Fruit fly (Drosophila melanogaster) whole organism, embryonic: ENCODE measurements around the gene hmw.
A peak's percentile ranks its signal among the peaks of the same experiment; 100 is the strongest.

Experiments used
- Antp ChIP-seq: fragments of 200-800 bp; sonication (Bioruptor generic); optimal IDR thresholded peaks from 3 replicates; lab custom pipeline; 2016; ENCODE audit warnings: missing biosample characterization, missing genetic modification characterization
- C15 ChIP-seq: fragments of 200-800 bp; sonication (Bioruptor generic); IDR thresholded peaks from 3 replicates; pipeline ENCODE4 v1.3.6; 2022; ENCODE audit warnings: missing biosample characterization, missing genetic modification characterization
- CG10267 ChIP-seq: fragments of 200-800 bp; sonication (Bioruptor generic); optimal IDR thresholded peaks from 2 replicates; lab custom pipeline; 2018; ENCODE audit warnings: missing biosample characterization, mild to moderate bottlenecking, missing genetic modification characterization, moderate library complexity
- CG10565 ChIP-seq: fragments of 200-800 bp; sonication (Bioruptor generic); optimal IDR thresholded peaks from 3 replicates; lab custom pipeline; 2016; ENCODE audit warnings: missing biosample characterization, mild to moderate bottlenecking, missing genetic modification characterization
- CG11696 ChIP-seq: fragments of 200-800 bp; sonication (Bioruptor generic); IDR thresholded peaks from 2 replicates; pipeline ENCODE4 v1.3.6; 2022; ENCODE audit warnings: missing biosample characterization, missing genetic modification characterization
- CG13287 ChIP-seq: fragments of 200-800 bp; sonication (Bioruptor generic); IDR thresholded peaks from 2 replicates; pipeline ENCODE4 v1.3.6; 2022; ENCODE audit warnings: missing biosample characterization, missing genetic modification characterization; ENCODE audit not compliant: partially characterized antibody
- CG14441 ChIP-seq: fragments of 200-800 bp; sonication (Bioruptor generic); IDR thresholded peaks from 2 replicates; pipeline ENCODE4 v1.3.6; 2022; ENCODE audit warnings: missing biosample characterization, missing genetic modification characterization
- CG14710 ChIP-seq: fragments of 200-800 bp; sonication (Bioruptor generic); optimal IDR thresholded peaks from 3 replicates; lab custom pipeline; 2019; ENCODE audit warnings: missing biosample characterization, mild to moderate bottlenecking, missing genetic modification characterization, moderate library complexity
- CG17802 ChIP-seq: fragments of 200-800 bp; sonication (Bioruptor generic); optimal IDR thresholded peaks from 2 replicates; lab custom pipeline; 2018; ENCODE audit warnings: missing biosample characterization, mild to moderate bottlenecking, missing genetic modification characterization, moderate library complexity
- CG17829 ChIP-seq: fragments of 200-800 bp; optimal IDR thresholded peaks from 2 replicates; lab custom pipeline; 2019; ENCODE audit warnings: missing biosample characterization, mild to moderate bottlenecking, missing genetic modification characterization, moderate library complexity
- CG18599 ChIP-seq: fragments of 200-800 bp; sonication (Bioruptor generic); optimal IDR thresholded peaks from 3 replicates; lab custom pipeline; 2017; ENCODE audit warnings: missing biosample characterization, missing genetic modification characterization, mild to moderate bottlenecking, moderate library complexity, missing genetic modification reagents
- CG2120 ChIP-seq: fragments of 200-800 bp; sonication (Bioruptor generic); optimal IDR thresholded peaks from 3 replicates; lab custom pipeline; 2016; ENCODE audit warnings: missing biosample characterization, missing genetic modification characterization
- CG32772 ChIP-seq: fragments of 200-800 bp; sonication (Bioruptor generic); IDR thresholded peaks from 2 replicates; pipeline ENCODE4 v1.3.6; 2022; ENCODE audit warnings: missing biosample characterization, missing genetic modification characterization
- CG33213 ChIP-seq: fragments of 200-800 bp; sonication (Bioruptor generic); optimal IDR thresholded peaks from 3 replicates; lab custom pipeline; 2016; ENCODE audit warnings: missing biosample characterization, missing genetic modification characterization
- CG3838 ChIP-seq: fragments of 200-800 bp; sonication (Bioruptor generic); optimal IDR thresholded peaks from 3 replicates; lab custom pipeline; 2016; ENCODE audit warnings: missing biosample characterization, missing genetic modification characterization
- CG42726 ChIP-seq: fragments of 200-800 bp; sonication (Bioruptor generic); IDR thresholded peaks from 2 replicates; pipeline ENCODE4 v1.3.6; 2022; ENCODE audit warnings: missing biosample characterization, missing genetic modification characterization; ENCODE audit not compliant: partially characterized antibody
- CG4854 ChIP-seq: fragments of 200-800 bp; sonication (Bioruptor generic); optimal IDR thresholded peaks from 2 replicates; lab custom pipeline; 2016; ENCODE audit warnings: missing biosample characterization, missing genetic modification characterization, inconsistent platforms
- CG5245 ChIP-seq: fragments of 200-800 bp; sonication (Bioruptor generic); optimal IDR thresholded peaks from 3 replicates; lab custom pipeline; 2016; ENCODE audit warnings: missing biosample characterization, missing genetic modification characterization
- CG6654 ChIP-seq: fragments of 200-800 bp; sonication (Bioruptor generic); optimal IDR thresholded peaks from 2 replicates; lab custom pipeline; 2017; ENCODE audit warnings: missing biosample characterization, mild to moderate bottlenecking, missing genetic modification characterization
- CG7786 ChIP-seq: fragments of 200-800 bp; sonication (Bioruptor generic); optimal IDR thresholded peaks from 2 replicates; lab custom pipeline; 2016; ENCODE audit warnings: missing biosample characterization, missing genetic modification characterization
- CG8089 ChIP-seq: fragments of 200-800 bp; sonication (Bioruptor generic); optimal IDR thresholded peaks from 3 replicates; lab custom pipeline; 2016; ENCODE audit warnings: missing biosample characterization, missing genetic modification characterization
- CG9215 ChIP-seq: fragments of 200-800 bp; sonication (Bioruptor generic); IDR thresholded peaks from 2 replicates; pipeline ENCODE4 v1.3.6; 2022; ENCODE audit warnings: missing biosample characterization, missing genetic modification characterization
- CG9609 ChIP-seq: fragments of 200-800 bp; sonication (Bioruptor generic); optimal IDR thresholded peaks from 3 replicates; lab custom pipeline; 2016; ENCODE audit warnings: missing biosample characterization, missing genetic modification characterization
- CG9817 ChIP-seq: fragments of 200-800 bp; sonication (Bioruptor generic); optimal IDR thresholded peaks from 2 replicates; lab custom pipeline; 2018; ENCODE audit warnings: missing biosample characterization, mild to moderate bottlenecking, missing genetic modification characterization, moderate library complexity
- Dad ChIP-seq: fragments of 200-800 bp; sonication (Bioruptor generic); optimal IDR thresholded peaks from 3 replicates; lab custom pipeline; 2016; ENCODE audit warnings: missing biosample characterization, missing genetic modification characterization
- Doc3 ChIP-seq: fragments of 200-800 bp; sonication (Bioruptor generic); IDR thresholded peaks from 3 replicates; pipeline ENCODE4 v1.3.6; 2022; ENCODE audit warnings: missing biosample characterization, missing genetic modification characterization; ENCODE audit not compliant: partially characterized antibody
- Ets65A ChIP-seq: fragments of 200-800 bp; sonication (Bioruptor generic); peaks from one replicate; lab custom pipeline; 2016; ENCODE audit warnings: missing biosample characterization, missing genetic modification characterization
- GATAe ChIP-seq: fragments of 200-800 bp; sonication (Bioruptor generic); conservative IDR thresholded peaks from 2 replicates; pipeline ENCODE4 v1.3.6; 2022; ENCODE audit warnings: missing biosample characterization, missing genetic modification characterization
- HmgZ ChIP-seq: fragments of 200-800 bp; sonication (Bioruptor generic); optimal IDR thresholded peaks from 2 replicates; lab custom pipeline; 2018; ENCODE audit warnings: missing biosample characterization, mild to moderate bottlenecking, missing genetic modification characterization
- Mrtf ChIP-seq: fragments of 200-800 bp; sonication (Bioruptor generic); IDR thresholded peaks from 3 replicates; pipeline ENCODE4 v1.3.6; 2022; ENCODE audit warnings: missing biosample characterization, missing genetic modification characterization
- NC2β ChIP-seq: fragments of 200-800 bp; sonication (Bioruptor generic); optimal IDR thresholded peaks from 2 replicates; lab custom pipeline; 2016; ENCODE audit warnings: missing biosample characterization, missing genetic modification characterization
- Nf-YB ChIP-seq: fragments of 200-800 bp; sonication (Bioruptor generic); optimal IDR thresholded peaks from 3 replicates; lab custom pipeline; 2019; ENCODE audit warnings: missing biosample characterization, mild to moderate bottlenecking, missing genetic modification characterization, moderate library complexity
- Nf-YC ChIP-seq: fragments of 200-800 bp; optimal IDR thresholded peaks from 3 replicates; lab custom pipeline; 2019; ENCODE audit warnings: missing biosample characterization, mild to moderate bottlenecking, missing genetic modification characterization, moderate library complexity
- Oli ChIP-seq: fragments of 200-800 bp; sonication (Bioruptor generic); optimal IDR thresholded peaks from 2 replicates; lab custom pipeline; 2018; ENCODE audit warnings: missing biosample characterization, mild to moderate bottlenecking, missing genetic modification characterization, moderate library complexity
- Opbp ChIP-seq: fragments of 200-800 bp; sonication (Bioruptor generic); IDR thresholded peaks from 3 replicates; pipeline ENCODE4 v1.3.6; 2022; ENCODE audit warnings: missing biosample characterization, missing genetic modification characterization; ENCODE audit not compliant: partially characterized antibody
- Pdp1 ChIP-seq, 2 experiments: fragments of 200-800 bp; sonication (Bioruptor generic); optimal IDR thresholded peaks; 3 replicates each; lab custom pipeline; 2016; ENCODE audit warnings: missing biosample characterization in 2 of 2, missing genetic modification characterization in 2 of 2, mild to moderate bottlenecking in 1 of 2, moderate library complexity in 1 of 2
- Scr ChIP-seq: fragments of 200-800 bp; sonication (Bioruptor generic); IDR thresholded peaks from 2 replicates; pipeline ENCODE4 v1.3.6; 2022; ENCODE audit warnings: missing biosample characterization, missing genetic modification characterization; ENCODE audit not compliant: partially characterized antibody
- Spps ChIP-seq: fragments of 200-800 bp; sonication (Bioruptor generic); optimal IDR thresholded peaks from 2 replicates; lab custom pipeline; 2018; ENCODE audit warnings: missing biosample characterization, mild to moderate bottlenecking, missing genetic modification characterization
- Tbp ChIP-seq: fragments of >200 bp; optimal IDR thresholded peaks from 2 replicates; lab custom pipeline; 2018; ENCODE audit warnings: missing biosample characterization, missing genetic modification characterization
- amos ChIP-seq: fragments of 200-800 bp; sonication (Bioruptor generic); IDR thresholded peaks from 2 replicates; pipeline ENCODE4 v1.3.6; 2022; ENCODE audit warnings: missing biosample characterization, missing genetic modification characterization; ENCODE audit not compliant: partially characterized antibody
- caup ChIP-seq: fragments of 200-800 bp; sonication (Bioruptor generic); optimal IDR thresholded peaks from 3 replicates; lab custom pipeline; 2017; ENCODE audit warnings: missing biosample characterization, mild to moderate bottlenecking, missing genetic modification characterization, moderate library complexity; ENCODE audit not compliant: severe bottlenecking
- cg ChIP-seq: fragments of 200-800 bp; sonication (Bioruptor generic); optimal IDR thresholded peaks from 3 replicates; lab custom pipeline; 2019; ENCODE audit warnings: missing biosample characterization, mild to moderate bottlenecking, missing genetic modification characterization, moderate library complexity
- corto ChIP-seq: fragments of 200-800 bp; sonication (Bioruptor generic); optimal IDR thresholded peaks from 2 replicates; lab custom pipeline; 2016; ENCODE audit warnings: missing biosample characterization, mild to moderate bottlenecking, missing genetic modification characterization, moderate library complexity
- crol ChIP-seq: fragments of 200-800 bp; sonication (Bioruptor generic); IDR thresholded peaks from 2 replicates; pipeline ENCODE4 v1.3.6; 2022; ENCODE audit warnings: missing biosample characterization, missing genetic modification characterization
- dmrt99B ChIP-seq: fragments of 200-800 bp; sonication (Bioruptor generic); optimal IDR thresholded peaks from 2 replicates; lab custom pipeline; 2018; ENCODE audit warnings: missing biosample characterization, mild to moderate bottlenecking, missing genetic modification characterization, moderate library complexity
- gcm ChIP-seq: fragments of 200-800 bp; sonication (Bioruptor generic); optimal IDR thresholded peaks from 2 replicates; lab custom pipeline; 2019; ENCODE audit warnings: missing biosample characterization, mild to moderate bottlenecking, missing genetic modification characterization, moderate library complexity
- pros ChIP-seq: fragments of 200-800 bp; sonication (Bioruptor generic); optimal IDR thresholded peaks from 3 replicates; lab custom pipeline; 2019; ENCODE audit warnings: missing biosample characterization, mild to moderate bottlenecking, missing genetic modification characterization, moderate library complexity
- sens ChIP-seq: fragments of 200-800 bp; sonication (Bioruptor generic); peaks from one replicate; lab custom pipeline; 2016; ENCODE audit warnings: missing biosample characterization, missing genetic modification characterization
- stwl ChIP-seq: fragments of 200-800 bp; sonication (Bioruptor generic); optimal IDR thresholded peaks from 3 replicates; lab custom pipeline; 2018; ENCODE audit warnings: missing biosample characterization, mild to moderate bottlenecking, missing genetic modification characterization, moderate library complexity
- sug ChIP-seq: fragments of 200-800 bp; optimal IDR thresholded peaks from 2 replicates; lab custom pipeline; 2019; ENCODE audit warnings: missing biosample characterization, mild to moderate bottlenecking, missing genetic modification characterization, moderate library complexity
- tna ChIP-seq: fragments of 200-800 bp; sonication (Bioruptor generic); IDR thresholded peaks from 2 replicates; pipeline ENCODE4 v1.3.6; 2022; ENCODE audit warnings: missing biosample characterization, missing genetic modification characterization; ENCODE audit not compliant: partially characterized antibody

The hmw gene

DNA sequence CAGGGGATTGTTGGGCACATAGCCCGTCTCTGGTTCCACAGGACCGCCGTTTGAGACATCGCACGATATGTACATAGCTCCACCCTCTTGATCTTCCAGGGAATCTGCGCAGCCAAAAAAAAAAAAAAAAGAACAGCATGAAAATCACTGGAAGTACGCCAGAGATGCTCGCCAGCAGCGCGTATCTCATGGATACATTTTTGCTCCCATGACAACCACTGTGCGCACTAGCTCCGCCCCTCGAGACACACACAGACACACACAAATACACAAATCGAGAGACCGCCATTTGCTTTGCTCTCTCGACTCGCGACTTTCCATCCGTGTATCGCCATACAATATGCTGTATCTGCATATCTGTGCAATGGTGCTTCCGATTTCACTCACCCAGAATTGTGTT is 9.6 kb downstream of the hmw start (continued):
- TF ChIP-seq CG17802 (tag; lab: Kevin White, UChicago) (no peak), CG6654 (GFP tag; lab: Kevin White, UChicago) (no peak), CG9817 (tag; lab: Kevin White, UChicago) (no peak), Nf-YB (GFP tag; lab: Kevin White, UChicago) (peak; percentile 78), CG4854 (GFP tag; lab: Kevin White, UChicago) (no peak), CG14710 (tag; lab: Kevin White, UChicago) (no peak), sug (no peak), Spps (no peak), Oli (tag; lab: Kevin White, UChicago) (no peak), CG9215 (GFP tag; lab: Robert Waterston, UW) (no peak; the same call in 1 of the 2 replicates), sens (GFP tag; lab: Kevin White, UChicago) (peak; percentile 81), GATAe (GFP tag; lab: Robert Waterston, UW) (no peak), CG10565 (no peak), Pdp1 (GFP tag; optimal IDR thresholded peaks at IDR 0.05; lab: Kevin White, UChicago) (peak in 1 of 2 experiments; percentile 63), Doc3 (GFP tag; lab: Robert Waterston, UW) (no peak), C15 (GFP tag; lab: Robert Waterston, UW) (no peak), CG3838 (no peak), gcm (no peak), CG5245 (GFP tag; lab: Kevin White, UChicago) (no peak), CG9609 (GFP tag; lab: Kevin White, UChicago) (no peak), CG8089 (no peak), CG17829 (no peak), HmgZ (tag; lab: Kevin White, UChicago) (no peak), CG2120 (GFP tag; lab: Kevin White, UChicago) (no peak), CG32772 (peak; percentile 45; the same call in 1 of the 2 replicates), Dad (no peak), CG33213 (GFP tag; lab: Kevin White, UChicago) (no peak), stwl (tag; lab: Kevin White, UChicago) (no peak), Scr (GFP tag; lab: Robert Waterston, UW) (no peak), CG13287 (GFP tag; lab: Robert Waterston, UW) (no peak), Antp (no peak), amos (GFP tag; lab: Robert Waterston, UW) (no peak), corto (GFP tag; lab: Kevin White, UChicago) (no peak), CG18599 (no peak), CG10267 (no peak), tna (GFP tag; lab: Robert Waterston, UW) (no peak), NC2β (GFP tag; lab: Kevin White, UChicago) (no peak)

- TF ChIP-seq CG42726 (GFP tag; lab: Robert Waterston, UW) (0 out of 2 replicates have a peak, but pooled peaks have one; percentile 11), cg (GFP tag; lab: Kevin White, UChicago) (peak; percentile 24), Opbp (GFP tag; lab: Robert Waterston, UW) (0 out of 3 replicates have a peak, but pooled peaks have one; percentile 8), CG11696 (GFP tag; lab: Robert Waterston, UW) (no peak), Nf-YC (tag; lab: Kevin White, UChicago) (peak; percentile 95), caup (no peak), crol (GFP tag; lab: Robert Waterston, UW) (peak; percentile 60), CG7786 (no peak), CG9609 (GFP tag; lab: Kevin White, UChicago) (no peak), Ets65A (GFP tag; lab: Kevin White, UChicago) (peak; percentile 56), pros (GFP tag; lab: Kevin White, UChicago) (peak; percentile 23), CG14441 (GFP tag; lab: Robert Waterston, UW) (no peak), Tbp (GFP tag; lab: Kevin White, UChicago) (no peak), dmrt99B (tag; lab: Kevin White, UChicago) (no peak), Mrtf (GFP tag; lab: Robert Waterston, UW) (no peak), Nf-YB (GFP tag; lab: Kevin White, UChicago) (peak; percentile 94)
Measured at dm6 chr3R:18372688-18373304, 11.0 kb downstream of the hmw start, which contains the start of gene gl. Gene gl (minus strand): TSS chr3R:18372738.
